Worm (Caenorhabditis elegans) whole organism, dauer: ENCODE results near the gene nlr-1.
"Not testable (repeated sequence)": the region's sequence is repeated elsewhere in the genome, so short reads cannot be mapped to it uniquely, and the experiment has no call there.

Experiments
- unc-62 ChIP-seq: sonication (generic microtip); optimal IDR thresholded peaks from 2 replicates; lab custom pipeline; 2017; ENCODE audit warnings: missing biosample characterization, missing genetic modification reagents, missing genetic modification characterization

nlr-1 gene

ce11 chrIV:12138093-12138492 is 40.0 kb downstream of the nlr-1 start, which contains the start of gene B0001.4:
Gene B0001.4, minus strand, starts transcription at chrIV:12138193.
- TF ChIP-seq unc-62 (GFP tag; lab: Kevin White, UChicago), result not testable (repeated sequence)

DNA sequence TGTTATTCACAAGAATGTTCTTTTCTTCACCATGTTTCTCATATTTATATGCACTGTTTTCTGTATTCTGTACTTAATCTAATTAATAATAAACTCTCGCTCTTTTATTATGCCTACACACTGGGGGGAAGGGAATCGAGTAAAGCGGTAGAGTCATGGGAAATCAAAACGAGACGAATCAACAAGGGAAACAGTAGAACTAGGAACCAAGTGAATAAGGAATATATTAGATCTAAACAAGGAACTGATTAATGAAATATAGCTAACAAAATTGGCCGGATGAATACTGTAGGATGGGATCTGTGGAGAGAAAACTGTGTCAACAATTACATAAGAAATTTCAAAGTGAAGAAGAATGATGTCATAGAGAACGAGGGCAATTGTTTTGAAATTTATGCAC is 43.1 kb downstream of the nlr-1 start:
- no peak for TF ChIP-seq unc-62 (GFP tag; lab: Kevin White, UChicago)

- no peak for TF ChIP-seq unc-62 (GFP tag; lab: Kevin White, UChicago)
Observed at ce11 chrIV:12133776-12134175, 44.4 kb downstream of the nlr-1 start.

- TF ChIP-seq unc-62 (GFP tag; lab: Kevin White, UChicago), result no peak
Observed at ce11 chrIV:12131308-12132072, 46.6 kb downstream of the nlr-1 start.

ce11 chrIV:12129204-12129603 is 48.9 kb downstream of the nlr-1 start, which contains the start of gene lin-24:
Gene lin-24, plus strand, starts transcription at chrIV:12129504.
- TF ChIP-seq unc-62 (GFP tag; lab: Kevin White, UChicago), result no peak

DNA sequence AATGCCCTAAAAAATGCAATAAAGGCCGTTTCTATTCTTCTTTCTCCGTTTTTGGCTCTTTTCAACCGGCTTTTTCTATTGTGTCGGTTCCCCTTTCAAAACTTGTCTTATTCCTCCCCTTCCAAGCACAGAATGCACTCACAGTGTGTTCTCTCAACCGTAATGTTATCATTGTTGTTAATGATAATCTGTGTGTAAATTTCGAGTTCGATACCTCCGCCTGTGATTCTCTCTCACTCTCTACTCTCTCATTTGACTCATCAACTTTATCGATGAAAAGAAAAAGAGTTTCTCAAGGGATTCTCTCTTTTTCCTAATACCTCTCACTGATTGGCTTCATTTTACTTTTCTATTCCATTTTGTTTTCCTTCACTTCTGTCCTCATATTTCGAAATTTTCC is 49.4 kb downstream of the nlr-1 start:
- TF ChIP-seq unc-62 (GFP tag; lab: Kevin White, UChicago), result no peak

ce11 chrIV:12127838-12128237 is 50.3 kb downstream of the nlr-1 start:
- no peak for TF ChIP-seq unc-62 (GFP tag; lab: Kevin White, UChicago)

DNA sequence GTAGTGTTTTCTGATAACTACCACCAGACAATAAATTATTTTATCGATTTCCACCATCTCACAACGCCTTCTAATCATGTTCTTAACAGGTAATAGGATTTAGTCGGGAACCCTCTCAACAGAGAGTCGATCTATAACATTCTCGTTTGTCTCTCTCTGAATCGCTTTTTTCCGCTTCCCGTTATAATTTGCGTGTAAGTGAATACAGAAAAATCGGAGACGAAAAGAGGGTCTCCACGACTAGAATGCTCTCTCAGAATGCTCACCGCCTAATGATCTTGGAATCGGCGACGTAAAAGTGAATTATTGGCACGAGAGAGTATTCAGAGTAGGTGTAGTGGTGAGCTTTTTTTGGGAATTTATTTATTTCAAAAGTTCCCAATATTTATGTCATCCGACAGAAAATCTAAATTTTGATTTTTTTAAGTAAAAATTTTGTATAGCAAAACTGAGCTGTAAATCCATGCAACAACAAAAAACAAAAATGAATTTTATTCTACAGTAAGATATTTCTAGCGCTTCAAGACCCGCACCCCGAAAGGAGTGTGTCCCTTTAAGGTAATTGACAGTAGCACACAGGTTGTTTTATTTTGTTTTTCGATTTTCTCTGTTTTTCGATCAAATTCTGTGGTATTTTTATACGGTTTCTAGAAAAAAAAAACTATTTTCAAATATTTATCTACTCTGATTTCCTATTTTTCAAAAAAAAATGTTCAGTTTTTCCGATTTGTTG is 51.2 kb downstream of the nlr-1 start:
- TF ChIP-seq unc-62 (GFP tag; lab: Kevin White, UChicago), result no peak

DNA sequence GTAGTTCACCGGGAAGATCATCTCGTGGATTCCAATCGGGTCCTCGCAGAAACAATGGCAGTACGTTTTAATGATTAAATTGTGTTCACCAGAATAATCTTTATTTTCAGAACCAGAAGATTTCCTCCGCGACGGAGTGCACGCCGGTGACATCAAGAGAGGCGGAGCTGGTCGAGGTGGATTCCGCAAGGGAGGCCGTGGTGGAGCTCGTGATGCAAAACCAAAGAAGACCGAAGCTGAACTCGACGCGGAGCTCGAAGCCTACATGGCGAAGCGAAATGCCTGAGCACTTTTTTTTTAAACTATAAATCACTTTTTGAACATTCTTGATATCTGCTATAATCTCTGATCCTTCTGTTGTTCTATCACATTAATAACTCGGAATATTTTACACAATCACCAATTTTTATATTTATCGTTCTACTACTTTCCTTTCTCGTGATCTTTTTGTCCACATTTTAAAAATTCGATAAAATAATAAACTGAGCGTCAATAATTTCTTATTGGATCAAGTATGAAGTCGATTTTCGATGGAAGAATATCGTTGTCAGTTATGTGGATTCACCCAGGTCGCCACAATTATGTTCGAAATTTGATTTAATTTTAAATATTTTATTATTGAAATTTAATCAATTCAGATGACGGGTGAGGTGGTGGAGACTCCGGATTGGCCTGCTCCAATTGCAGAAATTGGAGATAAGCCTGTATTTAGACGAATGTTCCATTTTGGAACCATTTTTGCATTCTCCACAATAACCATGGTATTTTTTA is 53.6 kb downstream of the nlr-1 start, which contains the start of gene dhhc-6:
Gene dhhc-6 (plus strand): TSS at position 639 of the 771 bp plus-strand sequence.
- no peak for TF ChIP-seq unc-62 (GFP tag; lab: Kevin White, UChicago)

DNA sequence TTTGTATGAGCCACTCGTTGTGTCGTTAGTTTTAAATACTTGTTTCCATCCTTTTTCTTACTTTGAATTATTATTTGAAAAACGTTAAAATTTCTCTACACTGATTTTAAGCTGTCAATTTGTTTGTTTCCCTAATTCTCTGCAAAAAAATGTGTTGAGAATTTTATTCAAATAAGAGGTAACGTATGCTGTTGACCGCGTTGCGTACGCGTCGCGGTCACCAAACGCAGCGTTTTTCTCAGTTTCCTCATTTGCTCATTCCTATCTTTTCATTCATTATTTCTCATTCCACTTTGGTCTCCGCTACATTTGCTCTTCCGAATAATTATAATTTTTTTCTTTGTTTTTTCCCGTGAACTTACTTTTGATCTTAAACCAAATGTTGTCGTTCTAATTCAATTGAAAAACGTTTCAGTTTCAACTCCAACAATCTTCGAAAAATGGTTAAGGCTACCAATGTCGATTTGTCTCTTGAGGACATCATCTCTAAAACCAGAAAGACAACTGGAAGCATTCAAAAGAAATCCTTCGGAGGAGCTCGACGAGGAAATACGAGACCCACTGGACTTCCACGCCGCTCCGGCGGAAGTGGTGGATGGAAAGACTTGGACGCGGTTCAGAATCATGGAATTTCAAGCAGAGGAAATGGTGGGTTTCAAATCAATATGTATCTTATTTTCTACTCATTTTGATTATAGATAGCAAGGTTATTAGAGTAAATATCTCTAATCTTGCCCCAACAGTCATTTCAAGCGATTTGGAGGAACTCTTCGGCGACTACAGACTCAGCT is 55.1 kb downstream of the nlr-1 start, which contains the start of gene aly-3:
Gene aly-3 (plus strand): TSS at position 409 of the 791 bp plus-strand sequence.
- TF ChIP-seq unc-62 (GFP tag; lab: Kevin White, UChicago), result no peak

ce11 chrIV:12121076-12121475 is 57.1 kb downstream of the nlr-1 start, which contains the start of the genes ddb-1 and M18.6:
Gene ddb-1, minus strand, starts transcription at chrIV:12121165.
Gene M18.6, plus strand, starts transcription at chrIV:12121310.
- no peak for TF ChIP-seq unc-62 (GFP tag; lab: Kevin White, UChicago)
